Worm (Caenorhabditis elegans): Measurements from ENCODE around the gene K03A11.5.

- TF ChIP-seq nhr-237 (tag; optimal IDR thresholded peaks at IDR 0.05) (no peak), nhr-77 (tag; optimal IDR thresholded peaks at IDR 0.05) (no peak), fos-1 (tag; optimal IDR thresholded peaks at IDR 0.05) (no peak), lsy-2 (tag; optimal IDR thresholded peaks at IDR 0.05) (no peak), ceh-63 (GFP tag; optimal IDR thresholded peaks at IDR 0.05) (no peak), nhr-28 (tag; optimal IDR thresholded peaks at IDR 0.05) (no peak), mdl-1 (tag; optimal IDR thresholded peaks at IDR 0.05) (no peak)
These were observed 3.4 kb upstream of the K03A11.5 start for ce11 chrX:13059984-13060383.
